Worm (Caenorhabditis elegans): ENCODE measurements around the gene srh-239.

srh-239 gene

ce11 chrV:15445437-15445836 lies at the start of gene srh-239:
Gene srh-239 (plus strand): TSS chrV:15445737.
- TF ChIP-seq nhr-10 (tag; optimal IDR thresholded peaks at IDR 0.05) (no peak), C34F6.9 (tag; optimal IDR thresholded peaks at IDR 0.05) (no peak), nhr-23 (tag; optimal IDR thresholded peaks at IDR 0.05) (no peak), unc-55 (GFP tag; optimal IDR thresholded peaks at IDR 0.05) (no peak), mdl-1 (tag; optimal IDR thresholded peaks at IDR 0.05) (no peak), lsy-2 (tag; optimal IDR thresholded peaks at IDR 0.05) (no peak), skn-1 (tag; optimal IDR thresholded peaks at IDR 0.05) (no peak), mab-5 (tag; optimal IDR thresholded peaks at IDR 0.05) (no peak)

ce11 chrV:15397139-15397538 lies 48.4 kb upstream of the srh-239 start:
- TF ChIP-seq C34F6.9 (tag; optimal IDR thresholded peaks at IDR 0.05) (no peak), ceh-16 (tag; optimal IDR thresholded peaks at IDR 0.05) (no peak), ztf-11 (tag; optimal IDR thresholded peaks at IDR 0.05) (no peak), ceh-82 (tag; optimal IDR thresholded peaks at IDR 0.05) (no peak), sma-9 (GFP tag; optimal IDR thresholded peaks at IDR 0.05) (no peak), sma-9 (tag; optimal IDR thresholded peaks at IDR 0.05) (no peak), lin-11 (tag; optimal IDR thresholded peaks at IDR 0.05) (no peak), unc-62 (GFP tag; optimal IDR thresholded peaks at IDR 0.05) (no peak), Y55F3AM.14 (GFP tag; optimal IDR thresholded peaks at IDR 0.05) (no peak), snpc-4 (tag; optimal IDR thresholded peaks at IDR 0.05) (no peak), F13H6.1 (tag; optimal IDR thresholded peaks at IDR 0.05) (no peak), zag-1 (tag; optimal IDR thresholded peaks at IDR 0.05) (no peak), ztf-1 (GFP tag; conservative IDR thresholded peaks at IDR 0.05) (no peak), nhr-129 (tag; optimal IDR thresholded peaks at IDR 0.05) (no peak), nhr-237 (tag; optimal IDR thresholded peaks at IDR 0.05) (no peak), blmp-1 (tag; optimal IDR thresholded peaks at IDR 0.05; ENCODE audit: insufficient read depth) (no peak), dmd-4 (tag; optimal IDR thresholded peaks at IDR 0.05) (no peak), nhr-10 (tag; optimal IDR thresholded peaks at IDR 0.05) (no peak), unc-55 (GFP tag; optimal IDR thresholded peaks at IDR 0.05) (no peak)

- TF ChIP-seq mbf-1 (tag; optimal IDR thresholded peaks at IDR 0.05) (no peak), aly-2 (tag; optimal IDR thresholded peaks at IDR 0.05) (no peak)
Measured at ce11 chrV:15398728-15399127, 46.8 kb upstream of the srh-239 start, which contains the start of gene fbxa-199. Gene fbxa-199 (minus strand): TSS chrV:15398828.

ce11 chrV:15399691-15400377 lies 45.7 kb upstream of the srh-239 start, which contains the start of the genes T06E6.15 and sri-7:
Gene T06E6.15 (minus strand): TSS chrV:15399791.
Gene sri-7 (plus strand): TSS chrV:15400327.
- no peak for TF ChIP-seq nhr-77 (tag; optimal IDR thresholded peaks at IDR 0.05)
- TF ChIP-seq fos-1 (tag; optimal IDR thresholded peaks at IDR 0.05) = peak; percentile 33

- TF ChIP-seq unc-62 (GFP tag; optimal IDR thresholded peaks at IDR 0.05) (no peak), fos-1 (tag; optimal IDR thresholded peaks at IDR 0.05) (peak; percentile 16)
Measured at ce11 chrV:15401856-15402314, 43.7 kb upstream of the srh-239 start, which contains the start of gene fbxa-135. Gene fbxa-135 (plus strand): TSS chrV:15402264.

ce11 chrV:15404859-15405258 lies 40.7 kb upstream of the srh-239 start, which contains the start of gene srh-258:
Gene srh-258 (plus strand): TSS chrV:15405159.
- TF ChIP-seq aly-2 (tag; optimal IDR thresholded peaks at IDR 0.05) (no peak), lin-11 (tag; optimal IDR thresholded peaks at IDR 0.05) (no peak), mab-5 (tag; optimal IDR thresholded peaks at IDR 0.05) (no peak), lin-39 (tag; optimal IDR thresholded peaks at IDR 0.05) (no peak), crh-2 (tag; optimal IDR thresholded peaks at IDR 0.05) (no peak), nhr-237 (tag; optimal IDR thresholded peaks at IDR 0.05) (no peak), ztf-1 (GFP tag; conservative IDR thresholded peaks at IDR 0.05) (no peak)

All from whole organism, L2 larva.